Fruit fly (Drosophila melanogaster) whole organism, embryonic: Measurements from ENCODE around the gene mRpL17.

Experiments
- CG10543 ChIP-seq: fragments of 200-800 bp; sonication (Bioruptor generic); optimal IDR thresholded peaks from 3 replicates; lab custom pipeline; 2017; ENCODE audit warnings: missing biosample characterization, mild to moderate bottlenecking, missing genetic modification characterization, moderate library complexity
- CG11085 ChIP-seq: fragments of 200-800 bp; sonication (Bioruptor generic); IDR thresholded peaks from 2 replicates; pipeline ENCODE4 v1.3.6; 2022; ENCODE audit warnings: missing biosample characterization, missing genetic modification characterization
- CG11504 ChIP-seq: fragments of 200-800 bp; sonication (Bioruptor generic); optimal IDR thresholded peaks from 3 replicates; lab custom pipeline; 2019; ENCODE audit warnings: missing biosample characterization, mild to moderate bottlenecking, missing genetic modification characterization, moderate library complexity
- CG15011 ChIP-seq: fragments of 200-800 bp; sonication (Bioruptor generic); optimal IDR thresholded peaks from 3 replicates; lab custom pipeline; 2018; ENCODE audit warnings: missing biosample characterization, mild to moderate bottlenecking, missing genetic modification characterization
- CG15073 ChIP-seq: fragments of 200-800 bp; sonication (Bioruptor generic); optimal IDR thresholded peaks from 2 replicates; lab custom pipeline; 2016; ENCODE audit warnings: missing biosample characterization, missing genetic modification characterization
- CG1529 ChIP-seq: fragments of 200-800 bp; sonication (Bioruptor generic); optimal IDR thresholded peaks from 3 replicates; lab custom pipeline; 2018; ENCODE audit warnings: missing biosample characterization, missing genetic modification characterization
- CG15514 ChIP-seq: fragments of 200-800 bp; sonication (Bioruptor generic); optimal IDR thresholded peaks from 3 replicates; lab custom pipeline; 2017; ENCODE audit warnings: missing biosample characterization, missing genetic modification characterization, mild to moderate bottlenecking, moderate library complexity, missing genetic modification reagents
- CG16815 ChIP-seq: fragments of 200-800 bp; sonication (Bioruptor generic); optimal IDR thresholded peaks from 3 replicates; lab custom pipeline; 2017; ENCODE audit warnings: missing biosample characterization, mild to moderate bottlenecking, missing genetic modification characterization
- CG16863 ChIP-seq: fragments of 200-800 bp; sonication (Bioruptor generic); optimal IDR thresholded peaks from 3 replicates; lab custom pipeline; 2016; ENCODE audit warnings: missing biosample characterization, missing genetic modification characterization
- CG1832 ChIP-seq: fragments of 200-800 bp; sonication (Bioruptor generic); optimal IDR thresholded peaks from 2 replicates; lab custom pipeline; 2017; ENCODE audit warnings: missing biosample characterization, mild to moderate bottlenecking, missing genetic modification characterization, inconsistent platforms
- CG2678 ChIP-seq: fragments of 200-800 bp; sonication (Bioruptor generic); optimal IDR thresholded peaks from 3 replicates; lab custom pipeline; 2019; ENCODE audit warnings: missing biosample characterization, mild to moderate bottlenecking, missing genetic modification characterization, moderate library complexity
- CG32532 ChIP-seq: fragments of 200-800 bp; sonication (Bioruptor generic); IDR thresholded peaks from 2 replicates; pipeline ENCODE4 v1.3.6; 2022; ENCODE audit warnings: missing biosample characterization, missing genetic modification characterization
- CG32772 ChIP-seq: fragments of 200-800 bp; sonication (Bioruptor generic); IDR thresholded peaks from 2 replicates; pipeline ENCODE4 v1.3.6; 2022; ENCODE audit warnings: missing biosample characterization, missing genetic modification characterization
- CG33213 ChIP-seq: fragments of 200-800 bp; sonication (Bioruptor generic); optimal IDR thresholded peaks from 3 replicates; lab custom pipeline; 2016; ENCODE audit warnings: missing biosample characterization, missing genetic modification characterization
- CG34376 ChIP-seq: fragments of 200-800 bp; sonication (Bioruptor generic); optimal IDR thresholded peaks from 2 replicates; lab custom pipeline; 2018; ENCODE audit warnings: missing biosample characterization, mild to moderate bottlenecking, missing genetic modification characterization
- CG3847 ChIP-seq: fragments of 200-800 bp; sonication (Bioruptor generic); IDR thresholded peaks from 2 replicates; pipeline ENCODE4 v1.3.6; 2022; ENCODE audit warnings: missing biosample characterization, missing genetic modification characterization
- CG4424 ChIP-seq: fragments of 200-800 bp; sonication (Bioruptor generic); optimal IDR thresholded peaks from 3 replicates; lab custom pipeline; 2016; ENCODE audit warnings: missing biosample characterization, missing genetic modification characterization
- CG6813 ChIP-seq: fragments of 200-800 bp; sonication (Bioruptor generic); optimal IDR thresholded peaks from 2 replicates; lab custom pipeline; 2017; ENCODE audit warnings: missing biosample characterization, missing genetic modification characterization, mild to moderate bottlenecking, moderate library complexity, missing genetic modification reagents
- CG9215 ChIP-seq: fragments of 200-800 bp; sonication (Bioruptor generic); IDR thresholded peaks from 2 replicates; pipeline ENCODE4 v1.3.6; 2022; ENCODE audit warnings: missing biosample characterization, missing genetic modification characterization
- CG9727 ChIP-seq: fragments of 200-800 bp; sonication (Bioruptor generic); optimal IDR thresholded peaks from 3 replicates; lab custom pipeline; 2017; ENCODE audit warnings: missing biosample characterization, mild to moderate bottlenecking, missing genetic modification characterization
- CTCF ChIP-seq: fragments of 200-800 bp; sonication (Bioruptor generic); optimal IDR thresholded peaks from 2 replicates; lab custom pipeline; 2017; ENCODE audit warnings: missing biosample characterization, mild to moderate bottlenecking, missing genetic modification characterization, moderate library complexity
- CrebB ChIP-seq: fragments of 200-800 bp; sonication (Bioruptor generic); optimal IDR thresholded peaks from 3 replicates; lab custom pipeline; 2018; ENCODE audit warnings: missing biosample characterization, mild to moderate bottlenecking, missing genetic modification characterization
- Hey ChIP-seq: fragments of 200-800 bp; sonication (Bioruptor generic); optimal IDR thresholded peaks from 3 replicates; lab custom pipeline; 2018; ENCODE audit warnings: missing biosample characterization, mild to moderate bottlenecking, missing genetic modification characterization
- MTF-1 ChIP-seq: fragments of 200-800 bp; sonication (Bioruptor generic); optimal IDR thresholded peaks from 2 replicates; lab custom pipeline; 2018; ENCODE audit warnings: missing biosample characterization, mild to moderate bottlenecking, missing genetic modification characterization, borderline replicate concordance
- Side ChIP-seq: fragments of 200-800 bp; sonication (Bioruptor generic); optimal IDR thresholded peaks from 2 replicates; lab custom pipeline; 2016; ENCODE audit warnings: missing biosample characterization, missing genetic modification characterization
- Ssrp ChIP-seq: fragments of 200-800 bp; sonication (Bioruptor generic); optimal IDR thresholded peaks from 2 replicates; lab custom pipeline; 2018; ENCODE audit warnings: missing biosample characterization, mild to moderate bottlenecking, missing genetic modification characterization, moderate library complexity
- Usf ChIP-seq: fragments of 200-800 bp; sonication (Bioruptor generic); optimal IDR thresholded peaks from 2 replicates; lab custom pipeline; 2017; ENCODE audit warnings: missing genotype, missing biosample characterization, missing genetic modification characterization
- bcd ChIP-seq: fragments of 200-800 bp; sonication (Bioruptor generic); optimal IDR thresholded peaks from 2 replicates; lab custom pipeline; 2017; ENCODE audit warnings: missing biosample characterization, mild to moderate bottlenecking, missing genetic modification characterization
- cad ChIP-seq: fragments of >200 bp; optimal IDR thresholded peaks from 2 replicates; lab custom pipeline; 2017; ENCODE audit warnings: missing biosample characterization, missing genetic modification characterization
- cato ChIP-seq: fragments of 200-800 bp; sonication (Bioruptor generic); optimal IDR thresholded peaks from 2 replicates; lab custom pipeline; 2016; ENCODE audit warnings: missing biosample characterization, missing genetic modification characterization, borderline replicate concordance
- chm ChIP-seq: fragments of 200-800 bp; sonication (Bioruptor generic); IDR thresholded peaks from 2 replicates; pipeline ENCODE4 v1.3.6; 2022; ENCODE audit warnings: missing biosample characterization, missing genetic modification characterization
- ci ChIP-seq: fragments of 200-800 bp; sonication (Bioruptor generic); IDR thresholded peaks from 3 replicates; pipeline ENCODE4 v1.3.6; 2022; ENCODE audit warnings: missing biosample characterization, missing genetic modification characterization
- cwo ChIP-seq: fragments of 200-800 bp; sonication (Bioruptor generic); optimal IDR thresholded peaks from 3 replicates; lab custom pipeline; 2017; ENCODE audit warnings: missing biosample characterization, missing genetic modification characterization, mild to moderate bottlenecking, moderate library complexity, missing genetic modification reagents
- danr ChIP-seq: fragments of 200-800 bp; sonication (Bioruptor generic); IDR thresholded peaks from 2 replicates; pipeline ENCODE4 v1.3.6; 2022; ENCODE audit warnings: missing biosample characterization, missing genetic modification characterization
- eyg ChIP-seq: fragments of 200-800 bp; sonication (Bioruptor generic); optimal IDR thresholded peaks from 3 replicates; lab custom pipeline; 2016; ENCODE audit warnings: missing biosample characterization, missing genetic modification characterization
- fd64A ChIP-seq: fragments of 200-800 bp; sonication (Bioruptor generic); optimal IDR thresholded peaks from 3 replicates; lab custom pipeline; 2018; ENCODE audit warnings: missing biosample characterization, mild to moderate bottlenecking, missing genetic modification characterization
- gcm2 ChIP-seq: fragments of 200-800 bp; sonication (Bioruptor generic); optimal IDR thresholded peaks from 2 replicates; lab custom pipeline; 2016; ENCODE audit warnings: missing biosample characterization, missing genetic modification characterization
- grau ChIP-seq: fragments of 200-800 bp; optimal IDR thresholded peaks from 3 replicates; lab custom pipeline; 2019; ENCODE audit warnings: missing biosample characterization, mild to moderate bottlenecking, missing genetic modification characterization, moderate library complexity
- ham ChIP-seq: fragments of 200-800 bp; sonication (Bioruptor generic); IDR thresholded peaks from 2 replicates; pipeline ENCODE4 v1.3.6; 2022; ENCODE audit warnings: missing biosample characterization, missing genetic modification characterization
- her ChIP-seq: fragments of 200-800 bp; sonication (Bioruptor generic); optimal IDR thresholded peaks from 2 replicates; lab custom pipeline; 2016; ENCODE audit warnings: missing biosample characterization, missing genetic modification characterization
- hkb ChIP-seq, 2 experiments: fragments of 200-800 bp in 1 of 2; fragments of >200 bp in 1 of 2; sonication (Bioruptor generic) in 1 of 2; IDR thresholded peaks in 1 of 2; optimal IDR thresholded peaks in 1 of 2; 2 replicates each; pipeline versions ENCODE4 v1.3.6 to Lab custom; 2017 to 2022; ENCODE audit warnings: missing biosample characterization in 1 of 2, missing genetic modification characterization in 1 of 2
- inv ChIP-seq: fragments of 200-800 bp; sonication (Bioruptor generic); IDR thresholded peaks from 2 replicates; pipeline ENCODE4 v1.3.6; 2022; ENCODE audit warnings: missing biosample characterization, missing genetic modification characterization; ENCODE audit not compliant: partially characterized antibody
- jing ChIP-seq: fragments of 200-800 bp; sonication (Bioruptor generic); optimal IDR thresholded peaks from 2 replicates; lab custom pipeline; 2018; ENCODE audit warnings: missing biosample characterization, mild to moderate bottlenecking, missing genetic modification characterization
- kah ChIP-seq: fragments of 200-800 bp; sonication (Bioruptor generic); optimal IDR thresholded peaks from 2 replicates; lab custom pipeline; 2018; ENCODE audit warnings: missing biosample characterization, mild to moderate bottlenecking, missing genetic modification characterization
- nerfin-1 ChIP-seq: fragments of 200-800 bp; sonication (Bioruptor generic); optimal IDR thresholded peaks from 3 replicates; lab custom pipeline; 2019; ENCODE audit warnings: missing biosample characterization, mild to moderate bottlenecking, missing genetic modification characterization, moderate library complexity
- oc ChIP-seq: fragments of 200-800 bp; sonication (Bioruptor generic); optimal IDR thresholded peaks from 2 replicates; lab custom pipeline; 2018; ENCODE audit warnings: missing biosample characterization, mild to moderate bottlenecking, missing genetic modification characterization, moderate library complexity
- odd ChIP-seq: fragments of 200-800 bp; sonication (Bioruptor generic); optimal IDR thresholded peaks from 2 replicates; lab custom pipeline; 2017; ENCODE audit warnings: missing biosample characterization, mild to moderate bottlenecking, missing genetic modification characterization
- pho ChIP-seq: fragments of 200-800 bp; sonication (Bioruptor generic); optimal IDR thresholded peaks from 2 replicates; lab custom pipeline; 2016; ENCODE audit warnings: missing biosample characterization, missing genetic modification characterization
- ssp ChIP-seq: fragments of 200-800 bp; sonication (Bioruptor generic); IDR thresholded peaks from 2 replicates; pipeline ENCODE4 v1.3.6; 2022; ENCODE audit warnings: missing biosample characterization, missing genetic modification characterization
- tio ChIP-seq: fragments of 200-800 bp; sonication (Bioruptor generic); optimal IDR thresholded peaks from 2 replicates; lab custom pipeline; 2017; ENCODE audit warnings: missing biosample characterization, missing genetic modification characterization, inconsistent platforms
- trem ChIP-seq: fragments of 200-800 bp; optimal IDR thresholded peaks from 3 replicates; lab custom pipeline; 2019; ENCODE audit warnings: missing biosample characterization, mild to moderate bottlenecking, missing genetic modification characterization, moderate library complexity
- zen ChIP-seq: fragments of 200-800 bp; sonication (Bioruptor generic); optimal IDR thresholded peaks from 3 replicates; lab custom pipeline; 2018; ENCODE audit warnings: missing biosample characterization, mild to moderate bottlenecking, missing genetic modification characterization, moderate library complexity

Gene mRpL17

DNA sequence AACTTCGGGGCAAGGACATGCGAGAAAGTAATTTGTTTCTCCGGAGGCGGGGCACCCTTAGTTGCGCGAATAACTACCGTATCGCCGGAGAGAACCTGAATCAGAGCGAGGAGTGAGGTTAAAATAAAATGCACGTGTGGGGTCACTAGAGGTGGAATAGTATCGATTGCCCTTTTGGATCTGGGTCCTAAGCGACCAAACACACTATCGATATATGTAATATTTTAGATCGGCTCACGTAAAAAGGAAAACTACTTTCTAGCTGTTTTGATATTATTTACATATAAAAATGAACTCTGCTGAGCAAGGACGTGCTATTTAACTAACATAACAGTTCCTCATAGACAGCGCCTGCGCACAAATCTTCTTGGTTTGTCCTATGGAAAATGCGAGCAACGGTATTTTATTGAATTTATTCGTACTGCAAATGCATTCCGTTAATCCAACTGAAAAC is 1.8 kb upstream of the mRpL17 start (continued):
- TF ChIP-seq CG32532 (GFP tag; lab: Robert Waterston, UW) (no peak), zen (no peak), Usf (GFP tag; lab: Kevin White, UChicago) (no peak), grau (tag; lab: Kevin White, UChicago) (no peak), CTCF (GFP tag; lab: Kevin White, UChicago) (peak; percentile 11), CG9727 (GFP tag; lab: Kevin White, UChicago) (no peak), CG11504 (no peak), CG16863 (GFP tag; lab: Kevin White, UChicago) (no peak), CG4424 (no peak), CG15514 (GFP tag; lab: Kevin White, UChicago) (peak; percentile 91), jing (GFP tag; lab: Kevin White, UChicago) (no peak), inv (GFP tag; lab: Robert Waterston, UW) (peak; percentile 71), CG34376 (GFP tag; lab: Kevin White, UChicago) (peak; percentile 43), nerfin-1 (tag; lab: Kevin White, UChicago) (peak; percentile 87), ssp (no peak), oc (tag; lab: Kevin White, UChicago) (no peak), danr (GFP tag; lab: Robert Waterston, UW) (no peak), CG33213 (GFP tag; lab: Kevin White, UChicago) (no peak), odd (GFP tag; lab: Kevin White, UChicago) (no peak), fd64A (GFP tag; lab: Kevin White, UChicago) (no peak), ci (GFP tag; lab: Robert Waterston, UW) (no peak), Side (no peak), CG15011 (no peak), CG11085 (no peak), pho (GFP tag; lab: Kevin White, UChicago) (no peak), gcm2 (no peak), CG9215 (GFP tag; lab: Robert Waterston, UW) (no peak), eyg (GFP tag; lab: Kevin White, UChicago) (no peak), Hey (tag; lab: Kevin White, UChicago) (no peak), cad (GFP tag; lab: Kevin White, UChicago) (no peak), CG6813 (GFP tag; lab: Kevin White, UChicago) (no peak), MTF-1 (GFP tag; lab: Kevin White, UChicago) (no peak), trem (peak; percentile 70), CG10543 (GFP tag; lab: Kevin White, UChicago) (no peak), bcd (GFP tag; lab: Kevin White, UChicago) (no peak), tio (GFP tag; lab: Kevin White, UChicago) (no peak), CG32772 (GFP tag; lab: Robert Waterston, UW) (no peak), ham (GFP tag; lab: Robert Waterston, UW) (no peak), CG2678 (tag; lab: Kevin White, UChicago) (no peak), kah (GFP tag; lab: Kevin White, UChicago) (no peak), CG3847 (no peak), CG1529 (GFP tag; lab: Kevin White, UChicago) (no peak), her (GFP tag; lab: Kevin White, UChicago) (no peak), CG1832 (no peak), hkb (optimal IDR thresholded peaks at IDR 0.05; lab: Kevin White, UChicago) (no peak), hkb (GFP tag; IDR thresholded peaks at IDR 0.05; lab: Robert Waterston, UW) (no peak), cato (GFP tag; lab: Kevin White, UChicago) (no peak), CG16815 (GFP tag; lab: Kevin White, UChicago) (no peak), chm (GFP tag; lab: Robert Waterston, UW) (no peak), Ssrp (tag; lab: Kevin White, UChicago) (no peak), CrebB (tag; lab: Kevin White, UChicago) (no peak), cwo (GFP tag; lab: Kevin White, UChicago) (peak; percentile 70), CG15073 (GFP tag; lab: Kevin White, UChicago) (no peak)
